Worm (Caenorhabditis elegans) whole organism, L4 larva: Measurements from ENCODE around the gene F18E9.1.

ENCODE experiments used
- D1046.2 ChIP-seq: fragments of 200-800 bp; sonication (Bioruptor generic); IDR thresholded peaks from 2 replicates; pipeline ENCODE4 v1.3.6; 2022; ENCODE audit warnings: missing genetic modification characterization, missing compliant biosample characterization
- F37D6.2 ChIP-seq: sonication (generic microtip); optimal IDR thresholded peaks from 2 replicates; lab custom pipeline; 2016; ENCODE audit warnings: mild to moderate bottlenecking, missing genetic modification characterization, missing compliant biosample characterization
- T26A8.4 ChIP-seq: fragments of 200-800 bp; sonication (Bioruptor generic); IDR thresholded peaks from 2 replicates; pipeline ENCODE4 v1.3.6; 2022; ENCODE audit warnings: missing genetic modification characterization, missing compliant biosample characterization
- Y5F2A.4 ChIP-seq: fragments of 200-800 bp; sonication (Bioruptor generic); optimal IDR thresholded peaks from 2 replicates; lab custom pipeline; 2018; ENCODE audit warnings: mild to moderate bottlenecking, missing genetic modification characterization, missing compliant biosample characterization
- aha-1 ChIP-seq: fragments of 150-350 bp; peaks from one replicate; lab custom pipeline; 2014; ENCODE audit warnings: missing biosample characterization, missing genetic modification characterization
- ceh-20 ChIP-seq: fragments of 200-800 bp; sonication (Bioruptor generic); IDR thresholded peaks from 2 replicates; pipeline ENCODE4 v1.3.6; 2022; ENCODE audit warnings: missing genetic modification reagents, missing genetic modification characterization, missing compliant biosample characterization
- daf-12 ChIP-seq: fragments of 150-350 bp; optimal IDR thresholded peaks from 2 replicates; lab custom pipeline; 2014; ENCODE audit warnings: missing biosample characterization, missing genetic modification reagents, missing genetic modification characterization
- daf-16 ChIP-seq, 3 experiments: sonication (generic microtip); optimal IDR thresholded peaks; 2 replicates each; lab custom pipeline; 2016 to 2017; ENCODE audit warnings: missing genetic modification characterization in 3 of 3, missing genetic modification reagents in 3 of 3, mild to moderate bottlenecking in 2 of 3, missing compliant biosample characterization in 2 of 3, missing biosample characterization in 1 of 3, moderate library complexity in 1 of 3
- daf-8 ChIP-seq: fragments of 200-800 bp; sonication (Bioruptor generic); IDR thresholded peaks from 2 replicates; pipeline ENCODE4 v1.3.6; 2022; ENCODE audit warnings: missing genetic modification characterization, missing compliant biosample characterization
- dmd-6 ChIP-seq: fragments of 200-800 bp; sonication (Bioruptor generic); IDR thresholded peaks from 2 replicates; pipeline ENCODE4 v1.3.6; 2022; ENCODE audit warnings: missing genetic modification reagents, missing genetic modification characterization, missing compliant biosample characterization
- dve-1 ChIP-seq: sonication (generic microtip); optimal IDR thresholded peaks from 2 replicates; lab custom pipeline; 2017; ENCODE audit warnings: antibody characterized with exemption, mild to moderate bottlenecking, missing genetic modification characterization, missing compliant biosample characterization; ENCODE audit not compliant: insufficient read depth
- fkh-10 ChIP-seq: fragments of 150-350 bp; optimal IDR thresholded peaks from 2 replicates; lab custom pipeline; 2014; ENCODE audit warnings: missing biosample characterization, missing genetic modification reagents, missing genetic modification characterization
- hif-1 ChIP-seq, 2 experiments: sonication (generic microtip); optimal IDR thresholded peaks; 2 replicates each; lab custom pipeline; 2016 to 2017; ENCODE audit warnings: missing compliant biosample characterization in 2 of 2, missing genetic modification characterization in 2 of 2, missing genetic modification reagents in 2 of 2, missing genotype in 2 of 2, mild to moderate bottlenecking in 1 of 2
- hlh-11 ChIP-seq: fragments of 200-800 bp; sonication (Bioruptor generic); optimal IDR thresholded peaks from 2 replicates; lab custom pipeline; 2018; ENCODE audit warnings: mild to moderate bottlenecking, missing genetic modification characterization, missing compliant biosample characterization
- hlh-30 ChIP-seq: sonication (generic microtip); optimal IDR thresholded peaks from 2 replicates; lab custom pipeline; 2017; ENCODE audit warnings: antibody characterized with exemption, mild to moderate bottlenecking, missing genetic modification characterization, missing compliant biosample characterization; ENCODE audit not compliant: insufficient read depth
- hmg-1.1 ChIP-seq: fragments of 200-800 bp; sonication (Bioruptor generic); IDR thresholded peaks from 2 replicates; pipeline ENCODE4 v1.3.6; 2022; ENCODE audit warnings: missing genetic modification reagents, missing genetic modification characterization, missing compliant biosample characterization
- lim-7 ChIP-seq: fragments of 200-800 bp; sonication (Bioruptor generic); IDR thresholded peaks from 2 replicates; pipeline ENCODE4 v1.3.6; 2022; ENCODE audit warnings: missing genetic modification characterization, missing compliant biosample characterization
- lin-13 ChIP-seq: fragments of 150-350 bp; optimal IDR thresholded peaks from 2 replicates; lab custom pipeline; 2014; ENCODE audit warnings: missing biosample characterization, missing genetic modification reagents, missing genetic modification characterization
- lin-38 ChIP-seq: fragments of 200-800 bp; sonication (Bioruptor generic); IDR thresholded peaks from 2 replicates; pipeline ENCODE4 v1.3.6; 2022; ENCODE audit warnings: missing genetic modification reagents, missing genetic modification characterization, missing compliant biosample characterization
- lir-3 ChIP-seq: sonication (generic microtip); optimal IDR thresholded peaks from 2 replicates; lab custom pipeline; 2016; ENCODE audit warnings: mild to moderate bottlenecking, missing genetic modification characterization, missing compliant biosample characterization
- lsy-2 ChIP-seq, 2 experiments: fragments of 150-350 bp in 1 of 2; sonication (generic microtip) in 1 of 2; optimal IDR thresholded peaks; 2 replicates each; lab custom pipeline; 2014 to 2017; ENCODE audit warnings: missing biosample characterization in 2 of 2, missing genetic modification characterization in 2 of 2
- mdl-1 ChIP-seq, 2 experiments: fragments of 150-350 bp in 1 of 2; sonication (generic microtip) in 1 of 2; optimal IDR thresholded peaks; 2 replicates each; lab custom pipeline; 2014 to 2017; ENCODE audit warnings: missing biosample characterization in 2 of 2, missing genetic modification characterization in 2 of 2
- mep-1 ChIP-seq: fragments of 150-350 bp; sonication (generic microtip); optimal IDR thresholded peaks from 3 replicates; lab custom pipeline; 2014; ENCODE audit warnings: missing biosample characterization, missing genetic modification characterization
- mes-2 ChIP-seq: sonication (generic microtip); optimal IDR thresholded peaks from 2 replicates; lab custom pipeline; 2016; ENCODE audit warnings: missing genotype, mild to moderate bottlenecking, missing genetic modification characterization, missing compliant biosample characterization; ENCODE audit not compliant: poor library complexity, severe bottlenecking
- mxl-3 ChIP-seq: fragments of 200-800 bp; sonication (Bioruptor generic); optimal IDR thresholded peaks from 2 replicates; lab custom pipeline; 2018; ENCODE audit warnings: mild to moderate bottlenecking, missing genetic modification characterization, missing compliant biosample characterization
- nhr-111 ChIP-seq: fragments of 200-800 bp; sonication (Bioruptor generic); optimal IDR thresholded peaks from 2 replicates; lab custom pipeline; 2018; ENCODE audit warnings: mild to moderate bottlenecking, missing genetic modification characterization, missing compliant biosample characterization
- nhr-28 ChIP-seq: fragments of 150-350 bp; optimal IDR thresholded peaks from 2 replicates; lab custom pipeline; 2014; ENCODE audit warnings: missing biosample characterization, missing genetic modification characterization
- nhr-42 ChIP-seq: fragments of 200-800 bp; sonication (Bioruptor generic); IDR thresholded peaks from 2 replicates; pipeline ENCODE4 v1.3.6; 2022; ENCODE audit warnings: missing genetic modification characterization, missing compliant biosample characterization
- nhr-48 ChIP-seq: sonication (generic microtip); optimal IDR thresholded peaks from 2 replicates; lab custom pipeline; 2016; ENCODE audit warnings: mild to moderate bottlenecking, missing genetic modification characterization, missing compliant biosample characterization
- nhr-6 ChIP-seq: fragments of 150-350 bp; optimal IDR thresholded peaks from 2 replicates; lab custom pipeline; 2014; ENCODE audit warnings: missing biosample characterization, missing genetic modification characterization
- nhr-76 ChIP-seq: fragments of 150-350 bp; optimal IDR thresholded peaks from 2 replicates; lab custom pipeline; 2014; ENCODE audit warnings: missing biosample characterization, missing genetic modification characterization
- pha-4 ChIP-seq, 2 experiments: fragments of 150-350 bp in 1 of 2; fragments of 200-800 bp in 1 of 2; sonication (Bioruptor generic) in 1 of 2; IDR thresholded peaks in 1 of 2; optimal IDR thresholded peaks in 1 of 2; 2 replicates each; pipeline versions ENCODE4 v1.3.6 to Lab custom; 2014 to 2022; ENCODE audit warnings: missing genetic modification characterization in 2 of 2, missing genetic modification reagents in 2 of 2, missing biosample characterization in 1 of 2, missing compliant biosample characterization in 1 of 2
- pqm-1 ChIP-seq: sonication (generic microtip); optimal IDR thresholded peaks from 2 replicates; lab custom pipeline; 2017; ENCODE audit warnings: missing biosample characterization, missing genetic modification characterization
- snpc-4 ChIP-seq: fragments of 150-350 bp; optimal IDR thresholded peaks from 2 replicates; lab custom pipeline; 2014; ENCODE audit warnings: missing biosample characterization, missing genetic modification characterization
- tag-97 ChIP-seq: fragments of 200-800 bp; sonication (Bioruptor generic); IDR thresholded peaks from 2 replicates; pipeline ENCODE4 v1.3.6; 2022; ENCODE audit warnings: missing genetic modification characterization, missing compliant biosample characterization
- unc-62 ChIP-seq, 3 experiments: fragments of 150-350 bp in 1 of 3; sonication (generic microtip); optimal IDR thresholded peaks in 2 of 3; peaks in 1 of 3; 1 replicate in 1 of 3; 2 replicates in 2 of 3; lab custom pipeline; 2014 to 2017; ENCODE audit warnings: missing biosample characterization in 3 of 3, missing genetic modification characterization in 3 of 3, missing genetic modification reagents in 3 of 3, missing genotype in 1 of 3
- ztf-7 ChIP-seq: fragments of 150-350 bp; optimal IDR thresholded peaks from 2 replicates; lab custom pipeline; 2014; ENCODE audit warnings: missing biosample characterization, missing genetic modification characterization

Gene F18E9.1

DNA sequence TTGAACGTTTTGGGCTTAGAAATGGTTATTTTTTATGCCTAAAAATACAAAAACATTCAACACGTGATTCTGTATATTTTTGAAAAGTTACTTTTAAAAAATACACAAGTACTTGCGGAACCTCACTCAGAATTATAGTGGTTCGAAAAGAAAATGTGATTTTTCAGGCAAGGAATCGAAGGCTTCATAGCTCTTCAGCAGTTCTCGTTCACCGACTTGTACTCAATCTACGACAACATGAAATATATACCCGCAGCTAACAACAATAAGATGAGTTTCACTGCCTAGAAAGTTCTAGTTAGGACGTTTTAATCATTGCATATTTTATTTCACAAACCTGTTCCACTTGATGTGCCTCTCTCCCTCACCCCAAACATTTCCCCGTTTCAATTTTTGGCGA, 38.7 kb upstream of the F18E9.1 start:
- TF ChIP-seq nhr-42 (GFP tag; lab: Robert Waterston, UW) (no peak), unc-62 (GFP tag; optimal IDR thresholded peaks at IDR 0.05 in 1 of 2; lab: Kevin White, UChicago) (peak in 1 of 2 experiments; percentile 90), unc-62 (tag; optimal IDR thresholded peaks at IDR 0.05; lab: Kevin White, UChicago) (no peak)

DNA sequence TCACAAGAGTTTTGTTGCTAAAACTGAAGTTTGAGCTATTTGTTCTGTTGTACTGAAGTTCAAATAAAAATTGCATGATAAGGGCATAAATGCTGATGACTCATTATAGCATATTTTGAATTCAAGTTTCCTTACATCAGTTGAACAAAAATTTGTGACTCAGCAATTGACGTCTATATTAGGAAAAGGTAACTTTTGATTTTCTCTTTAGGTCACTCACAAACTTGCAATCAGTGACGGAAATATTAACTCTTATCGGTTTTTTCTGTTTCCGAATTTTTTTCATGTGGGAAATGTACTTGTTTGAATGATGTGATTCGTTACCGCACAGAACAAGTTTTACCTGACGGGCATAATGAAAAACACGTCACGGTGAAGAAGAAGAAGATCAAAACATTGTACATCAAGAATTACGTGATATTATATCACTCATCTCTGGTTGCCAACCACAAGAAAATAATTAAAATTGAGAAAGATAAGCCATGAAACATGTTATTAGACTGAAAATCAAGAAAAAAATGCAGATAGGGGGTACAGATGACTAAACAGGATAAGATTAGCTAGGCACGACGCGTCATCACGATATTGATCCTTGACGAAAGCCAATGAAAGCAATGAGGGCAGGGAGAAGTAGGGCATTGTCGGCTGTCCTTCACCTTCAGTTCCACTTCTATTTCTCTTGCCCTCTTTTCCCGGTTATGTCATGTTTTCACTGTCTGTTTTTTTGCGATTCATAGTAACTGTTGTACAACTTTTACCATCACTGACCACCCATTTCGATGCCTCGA, 37.5 kb upstream of the F18E9.1 start:
- TF ChIP-seq tag-97 (GFP tag; lab: Robert Waterston, UW) (no peak), nhr-48 (tag; lab: Kevin White, UChicago) (peak; percentile 11), nhr-28 (peak; percentile 44), lin-38 (GFP tag; lab: Robert Waterston, UW) (no peak), daf-16 (GFP tag; optimal IDR thresholded peaks at IDR 0.05; lab: Kevin White, UChicago) (no peak), daf-16 (tag; optimal IDR thresholded peaks at IDR 0.05; lab: Kevin White, UChicago) (peak; percentile 38), pqm-1 (tag; lab: Kevin White, UChicago) (peak; percentile 87), aha-1 (peak; percentile 38), dmd-6 (GFP tag; lab: Robert Waterston, UW) (peak; percentile 49), unc-62 (GFP tag; optimal IDR thresholded peaks at IDR 0.05 in 1 of 2; lab: Kevin White, UChicago) (peak in 1 of 2 experiments; percentile 94), unc-62 (tag; optimal IDR thresholded peaks at IDR 0.05; lab: Kevin White, UChicago) (no peak), hlh-11 (tag; lab: Kevin White, UChicago) (peak; percentile 33), hlh-30 (tag; lab: Kevin White, UChicago) (peak; percentile 30)

DNA sequence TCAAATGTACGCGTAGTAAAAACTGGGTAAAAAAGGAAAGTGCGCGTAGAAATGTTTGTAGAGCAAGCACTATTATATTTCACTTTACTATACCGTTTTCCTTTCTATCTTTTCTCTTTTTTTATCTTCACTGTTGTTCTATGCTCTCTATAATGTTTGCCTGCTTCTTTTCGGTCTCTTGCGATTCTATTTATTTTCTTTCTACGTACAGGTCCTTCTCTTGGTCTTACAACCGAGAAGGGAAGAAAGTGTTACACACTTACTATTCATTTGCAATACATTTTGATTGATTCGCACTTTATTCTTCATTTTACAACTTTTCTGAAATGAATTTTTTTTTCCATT, 36.9 kb upstream of the F18E9.1 start:
- TF ChIP-seq dve-1 (tag; lab: Kevin White, UChicago) (peak; percentile 51), lsy-2 (tag; optimal IDR thresholded peaks at IDR 0.05; lab: Kevin White, UChicago) (peak in 1 of 2 experiments; percentile 26), aha-1 (peak; percentile 17), daf-8 (GFP tag; lab: Robert Waterston, UW) (no peak), T26A8.4 (no peak), pha-4 (GFP tag; IDR thresholded peaks at IDR 0.05; lab: Robert Waterston, UW) (no peak), pha-4 (tag; optimal IDR thresholded peaks at IDR 0.05; lab: Kevin White, UChicago) (peak; percentile 9), nhr-28 (peak; percentile 24), lim-7 (GFP tag; lab: Robert Waterston, UW) (no peak), nhr-6 (tag; lab: Kevin White, UChicago) (peak; percentile 13), lin-38 (GFP tag; lab: Robert Waterston, UW) (no peak), daf-16 (GFP tag; optimal IDR thresholded peaks at IDR 0.05; lab: Kevin White, UChicago) (no peak), daf-16 (tag; optimal IDR thresholded peaks at IDR 0.05; lab: Kevin White, UChicago) (peak; percentile 9)
- TF ChIP-seq, all 104 proteins: peak for 7

DNA sequence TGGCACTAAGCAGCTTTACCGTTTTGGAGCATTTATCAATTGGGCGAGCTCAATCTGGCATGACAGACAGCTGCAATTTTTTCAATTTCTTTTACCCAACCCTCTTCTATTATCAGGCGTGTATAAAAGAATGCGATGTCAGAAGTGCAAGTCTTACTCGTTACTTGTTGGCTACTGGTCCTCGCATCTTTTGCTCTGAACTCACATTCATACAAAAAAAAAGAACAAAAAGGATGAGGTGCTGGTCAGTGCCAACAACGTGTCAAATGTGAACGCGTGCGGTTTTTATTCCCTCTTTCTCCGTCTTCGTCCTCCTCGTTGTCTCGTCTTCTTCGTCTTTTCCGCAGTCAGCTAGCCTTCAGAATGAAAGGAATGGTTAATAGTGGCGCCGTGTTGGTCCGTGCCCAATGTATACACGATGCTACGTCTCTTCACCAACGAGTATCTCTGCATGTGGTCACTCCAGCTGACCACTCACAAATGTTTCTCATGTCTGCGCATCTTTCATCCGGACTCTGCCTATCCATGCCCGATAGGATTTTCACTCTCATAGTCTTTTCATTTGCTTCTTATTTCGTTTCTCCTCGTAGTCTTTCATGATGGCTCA, 35.4 kb upstream of the F18E9.1 start:
- TF ChIP-seq daf-12 (no peak), fkh-10 (GFP tag; lab: Kevin White, UChicago) (peak; percentile 21), pqm-1 (tag; lab: Kevin White, UChicago) (no peak), hif-1 (tag; optimal IDR thresholded peaks at IDR 0.05; lab: Kevin White, UChicago) (peak in 1 of 2 experiments; percentile 25), D1046.2 (GFP tag; lab: Robert Waterston, UW) (no peak), aha-1 (peak; percentile 94), ztf-7 (tag; lab: Kevin White, UChicago) (no peak), hlh-30 (tag; lab: Kevin White, UChicago) (peak; percentile 36), mep-1 (tag; lab: Kevin White, UChicago) (peak; percentile 19), mdl-1 (tag; optimal IDR thresholded peaks at IDR 0.05; lab: Kevin White, UChicago) (peak; percentile 36 to 83), nhr-76 (no peak), F37D6.2 (tag; lab: Kevin White, UChicago) (peak; percentile 25), lin-13 (GFP tag; lab: Kevin White, UChicago) (no peak), unc-62 (GFP tag; optimal IDR thresholded peaks at IDR 0.05 in 1 of 2; lab: Kevin White, UChicago) (peak in 1 of 2 experiments; percentile 98), unc-62 (tag; optimal IDR thresholded peaks at IDR 0.05; lab: Kevin White, UChicago) (no peak), hmg-1.1 (0 out of 2 replicates have a peak, but pooled peaks have one; percentile 8), hlh-11 (tag; lab: Kevin White, UChicago) (peak; percentile 57), lsy-2 (tag; optimal IDR thresholded peaks at IDR 0.05; lab: Kevin White, UChicago) (peak in 1 of 2 experiments; percentile 14), nhr-111 (GFP tag; lab: Kevin White, UChicago) (no peak), lir-3 (no peak), mes-2 (tag; lab: Kevin White, UChicago) (peak; percentile 23), nhr-6 (tag; lab: Kevin White, UChicago) (no peak), mxl-3 (peak; percentile 44), daf-16 (GFP tag; optimal IDR thresholded peaks at IDR 0.05; lab: Kevin White, UChicago) (no peak), daf-16 (tag; optimal IDR thresholded peaks at IDR 0.05; lab: Kevin White, UChicago) (peak; percentile 2), ceh-20 (no peak), snpc-4 (no peak), Y5F2A.4 (GFP tag; lab: Kevin White, UChicago) (no peak)
